Worm (Caenorhabditis elegans) whole organism, mixed stage, embryonic: Measurements from ENCODE around the gene B0198.3.
A peak's percentile ranks its signal among the peaks of the same experiment; 100 is the strongest.

Experiments used
- bed-3 ChIP-seq: fragments of 200-800 bp; sonication (Bioruptor generic); optimal IDR thresholded peaks from 3 replicates; lab custom pipeline; 2018; ENCODE audit warnings: mild to moderate bottlenecking, missing genetic modification characterization, moderate library complexity, missing compliant biosample characterization
- ces-1 ChIP-seq: fragments of 150-350 bp; optimal IDR thresholded peaks from 2 replicates; lab custom pipeline; 2014; ENCODE audit warnings: missing biosample characterization, missing genetic modification reagents, missing genetic modification characterization
- drap-1 ChIP-seq: fragments of 200-800 bp; sonication (Bioruptor generic); optimal IDR thresholded peaks from 3 replicates; lab custom pipeline; 2018; ENCODE audit warnings: mild to moderate bottlenecking, missing genetic modification characterization, missing compliant biosample characterization
- elt-3 ChIP-seq: fragments of 150-350 bp; optimal IDR thresholded peaks from 2 replicates; lab custom pipeline; 2014; ENCODE audit warnings: missing biosample characterization, missing genetic modification characterization
- lin-13 ChIP-seq: fragments of 150-350 bp; optimal IDR thresholded peaks from 2 replicates; lab custom pipeline; 2014; ENCODE audit warnings: missing biosample characterization, missing genetic modification characterization
- lsy-2 ChIP-seq: fragments of 150-350 bp; optimal IDR thresholded peaks from 2 replicates; lab custom pipeline; 2014; ENCODE audit warnings: missing biosample characterization, missing genetic modification characterization
- mab-5 ChIP-seq: fragments of 150-350 bp; optimal IDR thresholded peaks from 2 replicates; lab custom pipeline; 2014; ENCODE audit warnings: missing biosample characterization, missing genetic modification characterization
- nhr-237 ChIP-seq: fragments of 150-350 bp; optimal IDR thresholded peaks from 2 replicates; lab custom pipeline; 2014; ENCODE audit warnings: missing biosample characterization, missing genetic modification characterization
- nhr-28 ChIP-seq: fragments of 150-350 bp; optimal IDR thresholded peaks from 2 replicates; lab custom pipeline; 2014; ENCODE audit warnings: missing biosample characterization, missing genetic modification characterization
- nhr-76 ChIP-seq: sonication (generic microtip); optimal IDR thresholded peaks from 2 replicates; lab custom pipeline; 2017; ENCODE audit warnings: missing biosample characterization, missing genetic modification characterization
- snpc-4 ChIP-seq: fragments of 150-350 bp; optimal IDR thresholded peaks from 2 replicates; lab custom pipeline; 2014; ENCODE audit warnings: missing biosample characterization, missing genetic modification characterization
- unc-62 ChIP-seq: fragments of 150-350 bp; optimal IDR thresholded peaks from 2 replicates; lab custom pipeline; 2014; ENCODE audit warnings: missing biosample characterization, missing genetic modification reagents, missing genetic modification characterization
- ztf-11 ChIP-seq: fragments of 150-350 bp; optimal IDR thresholded peaks from 2 replicates; lab custom pipeline; 2014; ENCODE audit warnings: missing biosample characterization, missing genetic modification characterization

ce11 chrX:12036114-12036513 is 20.8 kb downstream of the B0198.3 start:
- TF ChIP-seq elt-3 (tag; lab: Kevin White, UChicago) (no peak), nhr-237 (tag; lab: Kevin White, UChicago) (no peak), bed-3 (no peak), nhr-76 (tag; lab: Kevin White, UChicago) (no peak), mab-5 (tag; lab: Kevin White, UChicago) (no peak), snpc-4 (tag; lab: Kevin White, UChicago) (no peak), lin-13 (tag; lab: Kevin White, UChicago) (no peak), ces-1 (peak; percentile 88), nhr-28 (tag; lab: Kevin White, UChicago) (no peak), drap-1 (no peak), lsy-2 (no peak), ztf-11 (tag; lab: Kevin White, UChicago) (no peak), unc-62 (no peak)
